Worm (Caenorhabditis elegans) whole organism, L3 larva: ENCODE results near the gene K10D11.7.

Experiments
- R02D3.7 ChIP-seq: fragments of 150-350 bp; optimal IDR thresholded peaks from 2 replicates; lab custom pipeline; 2014; ENCODE audit warnings: missing biosample characterization, missing genetic modification characterization
- ceh-82 ChIP-seq: fragments of 150-350 bp; optimal IDR thresholded peaks from 2 replicates; lab custom pipeline; 2014; ENCODE audit warnings: missing biosample characterization, missing genetic modification characterization
- elt-1 ChIP-seq: fragments of 150-350 bp; optimal IDR thresholded peaks from 2 replicates; lab custom pipeline; 2014; ENCODE audit warnings: missing biosample characterization, missing genetic modification characterization
- elt-3 ChIP-seq, 3 experiments: fragments of 150-350 bp in 1 of 3; sonication (generic microtip) in 2 of 3; optimal IDR thresholded peaks; 2 replicates in 2 of 3; 4 replicates in 1 of 3; lab custom pipeline; 2014 to 2017; ENCODE audit warnings: missing biosample characterization in 3 of 3, missing genetic modification characterization in 3 of 3
- fos-1 ChIP-seq: fragments of 150-350 bp; optimal IDR thresholded peaks from 2 replicates; lab custom pipeline; 2014; ENCODE audit warnings: missing biosample characterization, missing genetic modification characterization
- nhr-12 ChIP-seq: fragments of 150-350 bp; optimal IDR thresholded peaks from 2 replicates; lab custom pipeline; 2014; ENCODE audit warnings: missing biosample characterization, missing genetic modification characterization
- nhr-237 ChIP-seq: fragments of 150-350 bp; optimal IDR thresholded peaks from 2 replicates; lab custom pipeline; 2014; ENCODE audit warnings: missing biosample characterization, missing genetic modification characterization
- nhr-77 ChIP-seq: fragments of 150-350 bp; optimal IDR thresholded peaks from 2 replicates; lab custom pipeline; 2014; ENCODE audit warnings: missing biosample characterization, missing genetic modification characterization
- pha-4 ChIP-seq: fragments of 150-350 bp; optimal IDR thresholded peaks from 2 replicates; lab custom pipeline; 2014; ENCODE audit warnings: missing biosample characterization, missing genetic modification reagents, missing genetic modification characterization
- snpc-4 ChIP-seq: fragments of 150-350 bp; optimal IDR thresholded peaks from 2 replicates; lab custom pipeline; 2014; ENCODE audit warnings: missing biosample characterization, missing genetic modification characterization
- ztf-4 ChIP-seq: fragments of 150-350 bp; optimal IDR thresholded peaks from 2 replicates; lab custom pipeline; 2014; ENCODE audit warnings: missing biosample characterization, missing genetic modification characterization

DNA sequence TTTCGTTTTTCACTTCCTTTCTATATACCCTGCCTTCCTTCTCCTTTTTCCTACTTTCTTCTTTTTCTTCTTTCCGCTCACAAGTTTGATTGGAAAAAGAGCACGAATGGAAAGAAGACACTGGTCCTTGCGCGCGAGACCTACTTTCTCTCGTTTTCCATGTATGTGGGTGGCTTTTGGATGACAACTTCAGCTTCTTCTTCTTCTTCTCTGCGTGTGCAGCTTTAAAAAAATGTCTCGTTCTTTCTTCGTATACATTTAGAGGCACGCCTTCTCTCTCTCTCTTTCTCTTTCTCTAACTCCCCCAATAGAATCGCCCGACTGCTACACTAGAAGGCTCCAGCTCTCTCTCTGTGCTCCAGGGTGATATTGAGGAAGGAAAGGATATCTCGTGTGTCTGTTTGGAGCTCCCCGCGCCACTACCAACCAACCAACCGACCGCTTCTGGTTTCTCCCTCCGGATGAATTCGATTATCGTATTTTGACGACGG lies 30.1 kb upstream of the K10D11.7 start:
- TF ChIP-seq elt-3 (tag; optimal IDR thresholded peaks at IDR 0.05; lab: Kevin White, UChicago) (no peak), ztf-4 (no peak), nhr-77 (tag; lab: Kevin White, UChicago) (no peak), nhr-12 (no peak), R02D3.7 (tag; lab: Kevin White, UChicago) (no peak), ceh-82 (tag; lab: Kevin White, UChicago) (no peak), snpc-4 (peak; percentile 31), elt-1 (peak; percentile 1), nhr-237 (tag; lab: Kevin White, UChicago) (no peak), fos-1 (no peak), pha-4 (tag; lab: Kevin White, UChicago) (no peak)
